Fruit fly (Drosophila melanogaster): ENCODE measurements around the gene norpA.

norpA gene

dm6 chrX:4413146-4413545 is 90.7 kb downstream of the norpA start:
- TF ChIP-seq Mnt (GFP tag; optimal IDR thresholded peaks at IDR 0.05) = no peak
- no peak for TF ChIP-seq kay (GFP tag; ENCODE audit: borderline replicate concordance)
- TF ChIP-seq CG7101 (tag; optimal IDR thresholded peaks at IDR 0.05) = no peak
- no peak for TF ChIP-seq Clk (GFP tag; optimal IDR thresholded peaks at IDR 0.05)
- TF ChIP-seq Hr96 (GFP tag; optimal IDR thresholded peaks at IDR 0.05) = no peak
- no peak for TF ChIP-seq toe (GFP tag; optimal IDR thresholded peaks at IDR 0.05)
- TF ChIP-seq CG12768 (GFP tag; optimal IDR thresholded peaks at IDR 0.05) = no peak
- no peak for TF ChIP-seq cnc (optimal IDR thresholded peaks at IDR 0.05)
